Fruit fly (Drosophila melanogaster) whole organism, pupa: Measurements from ENCODE around the gene Rpt5.

Source experiments
- CG34367 ChIP-seq: fragments of 200-800 bp; sonication (Bioruptor generic); optimal IDR thresholded peaks from 2 replicates; lab custom pipeline; 2018; ENCODE audit warnings: missing biosample characterization, mild to moderate bottlenecking, missing genetic modification characterization
- CG4496 ChIP-seq: fragments of 200-800 bp; sonication (Bioruptor generic); IDR thresholded peaks from 3 replicates; pipeline ENCODE4 v1.3.6; 2022; ENCODE audit warnings: missing biosample characterization, missing genetic modification characterization
- CG8301 ChIP-seq: fragments of 200-800 bp; sonication (Bioruptor generic); optimal IDR thresholded peaks from 2 replicates; lab custom pipeline; 2018; ENCODE audit warnings: missing biosample characterization, mild to moderate bottlenecking, missing genetic modification characterization
- Ets98B ChIP-seq: fragments of 200-800 bp; sonication (Bioruptor generic); IDR thresholded peaks from 2 replicates; pipeline ENCODE4 v1.3.6; 2022; ENCODE audit warnings: missing biosample characterization, missing genetic modification characterization
- Snoo ChIP-seq: fragments of 200-800 bp; sonication (Bioruptor generic); optimal IDR thresholded peaks from 3 replicates; lab custom pipeline; 2017; ENCODE audit warnings: missing biosample characterization, mild to moderate bottlenecking, missing genetic modification characterization, inconsistent platforms
- fd96Ca ChIP-seq: fragments of 200-800 bp; sonication (Bioruptor generic); IDR thresholded peaks from 3 replicates; pipeline ENCODE4 v1.3.6; 2022; ENCODE audit warnings: missing biosample characterization, missing genetic modification characterization

- TF ChIP-seq CG34367 (tag; lab: Kevin White, UChicago) (no peak), CG8301 (tag; lab: Kevin White, UChicago) (no peak), CG4496 (GFP tag; lab: Robert Waterston, UW) (no peak), Ets98B (GFP tag; lab: Robert Waterston, UW) (no peak), fd96Ca (GFP tag; lab: Robert Waterston, UW) (no peak), Snoo (tag; lab: Kevin White, UChicago) (no peak)
Measured at dm6 chr3R:23718297-23718941, 34.3 kb upstream of the Rpt5 start, which contains the start of gene nau.
